Fruit fly (Drosophila melanogaster) whole organism: ENCODE results near the gene CG43897.
A peak's percentile ranks its signal among the peaks of the same experiment; 100 is the strongest.

Experiments
- CG8478 ChIP-seq: fragments of >200 bp; optimal IDR thresholded peaks from 2 replicates; lab custom pipeline; 2018; ENCODE audit warnings: inconsistent platforms
- Dll ChIP-seq: fragments of >200 bp; optimal IDR thresholded peaks from 2 replicates; lab custom pipeline; 2017
- EcR ChIP-seq, 2 experiments: fragments of >200 bp; optimal IDR thresholded peaks; 2 replicates each; lab custom pipeline; 2017; ENCODE audit warnings: missing biosample characterization in 2 of 2, missing genetic modification characterization in 2 of 2, missing genetic modification reagents in 2 of 2
- pan ChIP-seq: fragments of >200 bp; optimal IDR thresholded peaks from 2 replicates; lab custom pipeline; 2017
- psq ChIP-seq: fragments of >200 bp; optimal IDR thresholded peaks from 2 replicates; lab custom pipeline; 2017
- usp ChIP-seq: fragments of >200 bp; optimal IDR thresholded peaks from 2 replicates; lab custom pipeline; 2017; ENCODE audit warnings: missing biosample characterization, missing genetic modification characterization, mixed read lengths

The CG43897 gene

DNA sequence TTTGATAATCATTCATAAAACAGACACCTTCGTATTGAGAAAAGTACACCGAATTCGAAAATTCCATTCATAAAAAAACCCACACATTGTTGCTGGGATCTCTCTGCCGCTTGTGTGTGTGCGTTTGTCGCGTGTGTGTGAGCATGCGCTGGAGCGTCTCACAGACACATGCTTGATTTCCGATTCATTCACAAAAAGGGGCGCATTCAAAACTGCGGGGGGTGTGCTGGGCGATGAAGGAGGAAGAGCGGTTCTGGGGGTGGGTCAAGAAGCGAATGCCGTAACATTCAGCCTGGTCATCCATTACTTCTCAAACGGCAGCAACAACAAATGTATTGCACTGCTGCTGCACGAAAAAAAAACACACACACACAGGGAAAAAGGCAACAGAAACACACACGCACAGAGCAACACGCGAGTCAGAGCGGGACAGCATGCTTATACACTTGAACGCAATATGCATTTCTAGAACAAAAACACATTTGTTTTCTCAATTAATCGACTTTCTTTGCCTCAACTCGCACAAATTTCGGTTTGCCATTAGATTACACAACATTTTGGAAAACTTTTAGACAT lies 40.3 kb downstream of the CG43897 start:
- TF ChIP-seq pan (lab: Kevin White, UChicago) (no peak), CG8478 (lab: Kevin White, UChicago) (peak; percentile 63)

DNA sequence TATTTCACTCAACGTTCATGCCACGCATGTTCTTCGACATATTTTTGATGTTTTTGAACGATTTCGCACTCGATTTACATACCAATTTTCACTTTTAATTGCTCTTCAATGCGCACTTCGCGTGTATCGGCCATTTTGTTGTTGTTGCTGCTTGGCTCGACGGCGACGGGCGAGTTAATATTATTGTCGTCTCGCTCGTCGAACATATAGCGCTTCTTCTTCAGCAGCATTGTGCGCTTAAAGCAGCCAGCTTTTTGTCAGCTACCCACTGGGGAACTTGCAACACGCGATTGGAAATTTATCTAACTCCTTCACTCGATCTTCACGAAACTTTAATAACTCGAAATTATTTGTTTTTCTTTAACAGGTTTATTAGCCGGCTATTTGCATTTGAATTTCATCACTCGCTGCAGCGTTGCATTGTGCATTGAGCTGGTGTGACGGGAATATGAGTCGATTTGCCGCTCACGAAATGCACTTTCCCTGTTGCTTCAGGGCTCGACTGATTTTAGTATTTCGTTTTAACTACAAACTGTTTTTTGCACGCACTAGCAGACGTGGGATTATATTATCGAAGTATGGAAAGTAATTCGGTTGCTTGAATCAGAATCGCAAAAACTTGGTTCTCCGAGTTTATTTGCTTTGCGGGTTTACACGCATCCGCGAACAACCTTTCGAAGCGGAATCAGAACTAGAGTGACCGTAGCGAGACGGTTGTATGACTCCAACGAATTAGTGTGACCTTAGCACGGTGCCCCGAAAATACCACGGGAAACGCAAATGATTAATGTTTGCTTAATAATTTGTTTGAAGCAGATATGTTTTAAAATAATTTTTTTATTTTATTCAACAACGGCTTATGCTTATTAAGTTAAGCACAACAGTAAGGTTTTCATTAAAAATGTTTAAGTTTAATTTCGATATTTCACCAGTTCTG lies 41.2 kb downstream of the CG43897 start, which contains the start of gene RasGAP1:
RasGAP1 (minus strand) TSS at position 703 of the 937 bp plus-strand sequence.
- TF ChIP-seq EcR (GFP tag; optimal IDR thresholded peaks at IDR 0.05; lab: Kevin White, UChicago) (no peak), Dll (lab: Kevin White, UChicago) (no peak), psq (lab: Kevin White, UChicago) (no peak), pan (lab: Kevin White, UChicago) (no peak), CG8478 (lab: Kevin White, UChicago) (peak; percentile 37)

DNA sequence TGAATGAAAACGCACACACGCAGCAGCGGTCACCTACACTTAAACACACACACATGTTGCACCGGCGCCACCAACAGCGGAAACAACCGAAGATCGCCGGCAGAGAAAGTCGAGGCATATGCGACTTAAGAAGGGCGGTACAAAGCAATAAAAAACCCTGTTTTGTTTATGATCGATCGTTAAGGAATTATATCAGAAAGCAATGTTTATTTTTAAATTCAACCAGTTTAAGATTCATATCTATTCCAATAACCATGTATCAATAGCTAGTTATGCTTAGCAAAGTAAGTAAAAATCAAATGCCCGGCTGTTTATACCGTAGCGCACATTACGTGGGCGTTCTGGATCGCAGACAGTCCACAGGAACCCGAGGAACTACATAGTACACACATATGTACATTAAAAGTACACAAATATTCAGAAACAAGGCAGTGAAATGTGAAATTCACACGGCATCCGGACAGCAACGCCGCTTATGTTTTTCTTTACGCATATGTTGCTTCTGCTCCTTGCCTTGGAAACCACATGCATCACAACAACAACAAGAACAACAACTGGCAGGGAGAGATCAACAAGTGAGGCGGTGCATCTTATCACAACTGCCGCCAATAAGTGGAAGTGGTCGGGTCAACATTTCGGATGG lies 42.3 kb downstream of the CG43897 start:
- TF ChIP-seq CG8478 (lab: Kevin White, UChicago) (no peak), Dll (lab: Kevin White, UChicago) (no peak), psq (lab: Kevin White, UChicago) (no peak), usp (no peak), EcR (GFP tag; optimal IDR thresholded peaks at IDR 0.05; lab: Kevin White, UChicago) (no peak), pan (lab: Kevin White, UChicago) (no peak)

DNA sequence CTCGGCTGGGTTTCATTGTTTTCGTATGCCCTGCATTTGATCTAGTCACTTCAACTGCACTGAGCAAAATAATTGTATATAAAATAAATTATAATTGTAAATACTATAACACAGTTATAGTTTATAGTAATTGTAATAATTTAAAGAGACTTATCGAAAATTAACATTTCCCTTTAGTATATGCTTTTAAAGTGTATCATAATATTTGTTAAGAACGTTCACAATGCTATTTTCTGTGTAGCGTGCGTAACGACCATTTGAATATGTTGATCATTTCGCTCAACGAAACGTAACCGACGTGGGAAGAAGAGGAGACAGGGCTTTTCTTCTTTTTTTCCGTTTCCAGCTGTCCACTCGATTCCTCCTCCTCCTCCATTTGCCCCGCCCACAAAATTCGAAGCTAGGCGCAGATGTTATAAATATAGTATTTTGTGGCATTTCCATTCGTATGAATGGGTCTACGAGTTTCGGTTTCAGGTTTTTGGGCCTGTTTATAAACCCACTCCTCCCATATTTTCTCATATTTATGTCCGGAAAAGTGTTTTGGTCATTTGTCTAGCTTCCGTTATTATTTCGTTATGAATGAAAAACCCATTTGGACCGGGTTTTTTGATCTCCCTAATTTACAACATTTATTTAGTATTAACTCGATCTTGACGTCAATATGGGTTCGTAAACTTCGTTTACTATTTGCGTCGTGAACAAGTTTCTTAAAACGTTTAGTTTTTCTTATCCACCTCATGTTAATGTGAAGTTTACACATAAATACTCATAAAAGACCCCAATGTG lies 43.0 kb downstream of the CG43897 start:
- TF ChIP-seq EcR (GFP tag; optimal IDR thresholded peaks at IDR 0.05; lab: Kevin White, UChicago) (no peak), Dll (lab: Kevin White, UChicago) (no peak), pan (lab: Kevin White, UChicago) (no peak), usp (no peak), CG8478 (lab: Kevin White, UChicago) (no peak), psq (lab: Kevin White, UChicago) (no peak)

DNA sequence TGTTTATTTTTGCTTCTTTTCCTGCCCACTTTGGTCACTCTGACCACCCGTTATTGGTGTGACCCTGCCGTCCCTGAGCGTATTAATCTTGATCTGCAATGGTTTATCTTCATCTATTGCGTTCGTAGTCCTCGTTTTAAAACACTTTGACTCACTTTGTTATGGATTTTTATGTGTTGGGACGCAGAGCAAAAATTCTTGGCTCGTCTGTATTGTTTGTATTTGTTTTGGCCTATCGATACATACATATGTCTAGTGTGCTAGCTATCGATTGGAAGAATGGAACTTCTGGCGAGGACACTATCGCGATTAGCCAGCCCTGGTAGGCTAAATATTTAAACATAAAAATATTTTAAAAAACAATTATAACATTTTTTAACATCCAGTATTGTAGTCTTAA lies 46.0 kb downstream of the CG43897 start, which contains the start of gene CG10809:
CG10809 (minus strand) TSS at position 266 of the 400 bp plus-strand sequence.
- TF ChIP-seq pan (lab: Kevin White, UChicago) (no peak), EcR (GFP tag; optimal IDR thresholded peaks at IDR 0.05; lab: Kevin White, UChicago) (no peak), psq (lab: Kevin White, UChicago) (no peak)

DNA sequence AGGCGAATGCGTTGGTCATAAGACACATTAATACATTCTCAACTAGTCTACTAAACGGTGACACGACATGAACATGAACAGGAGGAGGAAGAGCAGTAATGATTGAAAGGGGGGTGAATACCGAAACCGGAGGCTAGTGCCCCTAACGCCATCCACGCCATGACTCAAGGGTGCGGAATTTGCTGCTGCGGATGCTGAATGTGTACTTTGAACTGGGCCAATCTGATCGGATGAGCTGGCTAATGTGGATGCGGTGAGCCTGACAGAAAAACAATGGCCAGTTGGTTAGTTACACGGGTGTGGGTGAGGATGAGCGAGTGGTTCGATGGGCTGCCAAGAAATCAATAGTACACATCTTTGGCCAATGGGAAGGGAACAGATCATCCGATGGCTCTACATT lies 50.0 kb downstream of the CG43897 start:
- TF ChIP-seq CG8478 (lab: Kevin White, UChicago) (no peak), Dll (lab: Kevin White, UChicago) (no peak), psq (lab: Kevin White, UChicago) (no peak), EcR (GFP tag; optimal IDR thresholded peaks at IDR 0.05; lab: Kevin White, UChicago) (no peak), pan (lab: Kevin White, UChicago) (no peak), usp (no peak)

DNA sequence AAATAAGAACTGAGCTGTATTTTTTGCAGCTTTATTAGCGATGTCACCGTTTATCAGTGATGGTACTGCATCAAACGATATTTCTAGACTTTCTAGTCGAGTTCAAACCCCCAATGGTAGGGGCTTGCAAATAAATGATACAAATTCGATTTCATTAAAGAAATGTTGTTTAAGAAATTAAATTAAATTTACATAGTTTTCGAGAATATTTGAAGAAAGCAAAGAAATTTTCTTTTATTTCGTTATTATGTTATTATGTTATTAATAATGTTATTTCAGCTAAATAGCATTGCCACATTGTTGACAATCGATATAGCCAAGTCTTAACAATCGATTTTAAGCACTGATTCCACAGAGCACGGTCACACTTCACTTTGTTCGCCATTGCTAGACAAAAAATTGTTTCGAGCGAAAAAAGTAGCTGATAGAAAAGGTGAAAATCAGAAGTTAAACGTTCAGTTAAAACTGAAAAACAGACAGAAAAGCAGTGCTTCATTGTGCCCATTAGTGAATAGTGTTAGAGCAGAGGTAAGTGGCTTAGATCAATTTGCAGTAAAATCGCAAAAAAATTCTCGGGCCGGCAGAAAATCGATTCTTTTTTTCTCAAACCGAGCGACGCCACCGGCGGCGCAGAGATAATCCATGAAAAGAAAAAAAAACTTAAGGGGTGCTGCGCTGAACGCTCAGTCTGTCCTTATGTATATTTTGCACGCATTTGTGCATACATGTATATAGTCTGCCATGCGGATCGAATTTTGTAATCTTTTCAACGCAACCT lies 50.8 kb downstream of the CG43897 start, which contains the start of the genes iPLA2-VIA and Ciz1:
iPLA2-VIA (minus strand) TSS at position 75 of the 778 bp plus-strand sequence.
Ciz1 (plus strand) TSS at position 365 of the 778 bp plus-strand sequence.
- no peak for TF ChIP-seq Dll (lab: Kevin White, UChicago)

DNA sequence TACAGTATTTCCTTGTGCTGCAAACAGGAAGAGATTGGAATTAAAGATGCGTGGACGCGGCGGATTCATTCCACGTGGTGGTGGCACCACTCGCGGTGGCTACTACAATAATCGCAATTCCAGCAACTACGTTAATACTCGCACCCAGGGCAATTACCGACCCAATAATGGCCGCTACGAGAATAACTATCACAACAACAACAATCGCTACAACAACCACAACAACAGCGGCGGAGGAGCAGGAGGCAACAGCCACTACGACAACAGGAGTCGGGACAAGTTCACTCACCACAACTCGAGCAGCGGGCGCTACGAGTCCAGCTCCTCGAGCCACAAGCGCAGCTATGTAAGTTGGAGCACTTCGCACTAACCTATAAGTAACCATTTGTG lies 51.4 kb downstream of the CG43897 start:
- TF ChIP-seq EcR (GFP tag; optimal IDR thresholded peaks at IDR 0.05; lab: Kevin White, UChicago) (no peak), CG8478 (lab: Kevin White, UChicago) (no peak), Dll (lab: Kevin White, UChicago) (no peak), pan (lab: Kevin White, UChicago) (no peak), psq (lab: Kevin White, UChicago) (no peak), usp (no peak)

DNA sequence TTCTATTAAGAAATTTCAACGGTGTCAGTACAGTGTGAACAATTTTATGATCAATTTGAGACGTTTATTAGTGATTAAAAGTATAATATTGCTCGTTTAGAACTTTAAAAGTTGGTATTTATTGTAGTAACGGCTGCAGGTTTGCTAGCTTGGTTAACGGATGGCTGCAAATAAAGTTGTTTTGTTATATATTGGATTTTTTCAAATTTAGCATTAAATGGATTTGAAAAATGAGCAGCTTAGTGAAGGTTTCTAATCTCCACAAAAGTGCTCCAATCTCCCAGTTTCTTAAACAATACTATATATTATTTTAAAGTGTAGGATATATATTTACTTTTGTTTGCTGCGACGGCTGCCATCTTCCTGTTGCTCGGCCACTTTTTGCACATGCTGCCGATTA lies 58.4 kb downstream of the CG43897 start:
- TF ChIP-seq pan (lab: Kevin White, UChicago): no peak
- no peak for TF ChIP-seq Dll (lab: Kevin White, UChicago)

DNA sequence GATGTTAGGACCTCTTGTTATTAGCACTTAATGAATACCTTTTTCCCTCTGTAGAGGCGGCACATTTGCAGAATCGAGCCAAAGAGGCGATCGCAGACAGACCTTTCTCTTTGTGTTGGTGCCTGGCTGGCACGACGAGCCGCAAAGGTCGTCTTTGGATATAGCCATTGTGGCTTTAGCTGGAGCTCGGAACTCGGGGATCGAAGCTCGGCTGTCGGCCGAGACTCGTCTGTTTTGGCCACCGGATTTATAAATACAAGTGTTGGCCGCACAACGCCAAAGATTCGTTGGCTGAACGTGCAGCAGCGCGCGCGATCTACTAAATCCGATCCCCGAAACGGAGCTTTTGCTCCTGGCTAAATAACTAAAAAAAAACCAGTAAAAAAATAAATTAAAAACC lies 65.0 kb downstream of the CG43897 start, which contains the start of gene CG34382:
CG34382 (plus strand) TSS at position 301 of the 400 bp plus-strand sequence.
- TF ChIP-seq Dll (lab: Kevin White, UChicago): no peak
- no peak for TF ChIP-seq EcR (GFP tag; optimal IDR thresholded peaks at IDR 0.05; lab: Kevin White, UChicago)
- TF ChIP-seq pan (lab: Kevin White, UChicago): no peak
- TF ChIP-seq psq (lab: Kevin White, UChicago): no peak
- no peak for TF ChIP-seq CG8478 (lab: Kevin White, UChicago)
- no peak for TF ChIP-seq usp
